Worm (Caenorhabditis elegans): ENCODE results near the gene arf-5.

DNA sequence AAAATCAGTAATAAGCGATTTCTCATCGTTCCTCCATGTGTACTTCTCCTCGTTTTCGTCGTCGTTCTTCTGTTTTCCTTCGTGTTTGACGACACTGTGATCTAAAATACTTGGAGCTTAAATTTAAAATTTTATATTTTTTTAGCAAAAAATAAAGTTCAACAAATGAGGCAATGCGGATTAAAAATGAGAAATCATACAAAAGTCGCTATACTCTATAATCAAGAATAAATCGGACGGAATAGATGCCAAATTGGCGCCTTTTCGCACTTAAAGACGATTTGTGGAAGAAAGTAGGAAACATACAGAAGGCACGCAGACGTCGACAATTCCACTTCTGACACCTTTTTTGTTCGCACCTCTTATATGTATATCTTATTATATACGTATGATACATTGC is 21.7 kb downstream of the arf-5 start, which contains the start of gene rig-4:
- no peak for TF ChIP-seq nhr-43 (tag; optimal IDR thresholded peaks at IDR 0.05; ENCODE audit: poor library complexity, severe bottlenecking)
- TF ChIP-seq ceh-82 (tag; optimal IDR thresholded peaks at IDR 0.05) = no peak
- TF ChIP-seq lin-39 (tag; optimal IDR thresholded peaks at IDR 0.05) = no peak
- TF ChIP-seq nhr-11 (tag; optimal IDR thresholded peaks at IDR 0.05) = no peak
- TF ChIP-seq elt-1 (tag; optimal IDR thresholded peaks at IDR 0.05) = no peak
- TF ChIP-seq mdl-1 (tag; optimal IDR thresholded peaks at IDR 0.05) = no peak
- TF ChIP-seq jun-1 (tag; optimal IDR thresholded peaks at IDR 0.05) = no peak
- TF ChIP-seq ZK546.5 (tag; optimal IDR thresholded peaks at IDR 0.05) = no peak
- TF ChIP-seq ceh-28 (tag; optimal IDR thresholded peaks at IDR 0.05) = no peak
- TF ChIP-seq nhr-237 (tag; optimal IDR thresholded peaks at IDR 0.05) = no peak
- no peak for TF ChIP-seq nhr-76 (tag; optimal IDR thresholded peaks at IDR 0.05)
- TF ChIP-seq ama-1 (optimal IDR thresholded peaks at IDR 0.05) = no peak
- no peak for TF ChIP-seq fkh-10 (GFP tag; optimal IDR thresholded peaks at IDR 0.05)
